Worm (Caenorhabditis elegans) whole organism, L3 larva: ENCODE results near the gene R13H4.7.
A peak's percentile ranks its signal among the peaks of the same experiment; 100 is the strongest.

Source experiments
- R02D3.7 ChIP-seq: fragments of 150-350 bp; optimal IDR thresholded peaks from 2 replicates; lab custom pipeline; 2014; ENCODE audit warnings: missing biosample characterization, missing genetic modification characterization
- ZK546.5 ChIP-seq: sonication (generic microtip); optimal IDR thresholded peaks from 2 replicates; lab custom pipeline; 2017; ENCODE audit warnings: missing biosample characterization, missing genetic modification characterization
- aly-2 ChIP-seq: fragments of 150-350 bp; optimal IDR thresholded peaks from 2 replicates; lab custom pipeline; 2014; ENCODE audit warnings: missing biosample characterization, missing genetic modification characterization
- ama-1 ChIP-seq: fragments of 150-350 bp; optimal IDR thresholded peaks from 2 replicates; lab custom pipeline; 2018
- ceh-16 ChIP-seq: sonication (generic microtip); optimal IDR thresholded peaks from 2 replicates; lab custom pipeline; 2017; ENCODE audit warnings: missing biosample characterization, missing genetic modification characterization
- ceh-28 ChIP-seq: fragments of 150-350 bp; optimal IDR thresholded peaks from 2 replicates; lab custom pipeline; 2014; ENCODE audit warnings: missing biosample characterization, missing genetic modification reagents, missing genetic modification characterization
- ceh-82 ChIP-seq: fragments of 150-350 bp; optimal IDR thresholded peaks from 2 replicates; lab custom pipeline; 2014; ENCODE audit warnings: missing biosample characterization, missing genetic modification characterization
- ceh-9 ChIP-seq: sonication (generic microtip); optimal IDR thresholded peaks from 2 replicates; lab custom pipeline; 2018; ENCODE audit warnings: missing biosample characterization, missing genetic modification characterization
- daf-12 ChIP-seq: fragments of 150-350 bp; optimal IDR thresholded peaks from 2 replicates; lab custom pipeline; 2014; ENCODE audit warnings: missing biosample characterization, missing genetic modification reagents, missing genetic modification characterization
- egl-27 ChIP-seq: sonication (generic microtip); optimal IDR thresholded peaks from 4 replicates; lab custom pipeline; 2017; ENCODE audit warnings: missing biosample characterization, missing genetic modification reagents, missing genetic modification characterization
- egl-5 ChIP-seq: fragments of 150-350 bp; optimal IDR thresholded peaks from 2 replicates; lab custom pipeline; 2017; ENCODE audit warnings: missing biosample characterization, missing genetic modification reagents, missing genetic modification characterization, inconsistent platforms
- elt-1 ChIP-seq: fragments of 150-350 bp; optimal IDR thresholded peaks from 2 replicates; lab custom pipeline; 2014; ENCODE audit warnings: missing biosample characterization, missing genetic modification characterization
- elt-2 ChIP-seq: sonication (generic microtip); optimal IDR thresholded peaks from 2 replicates; lab custom pipeline; 2016; ENCODE audit warnings: missing genetic modification reagents, mild to moderate bottlenecking, missing genetic modification characterization, missing compliant biosample characterization
- elt-3 ChIP-seq, 3 experiments: fragments of 150-350 bp in 1 of 3; sonication (generic microtip) in 2 of 3; optimal IDR thresholded peaks; 2 replicates in 2 of 3; 4 replicates in 1 of 3; lab custom pipeline; 2014 to 2017; ENCODE audit warnings: missing biosample characterization in 3 of 3, missing genetic modification characterization in 3 of 3
- eor-1 ChIP-seq, 2 experiments: fragments of 150-350 bp; optimal IDR thresholded peaks; 2 replicates each; lab custom pipeline; 2014 to 2018; ENCODE audit warnings: missing biosample characterization in 2 of 2, missing genetic modification characterization in 2 of 2
- fkh-10 ChIP-seq: sonication (generic microtip); optimal IDR thresholded peaks from 2 replicates; lab custom pipeline; 2017; ENCODE audit warnings: missing biosample characterization, missing genetic modification reagents, missing genetic modification characterization
- fkh-2 ChIP-seq: fragments of 150-350 bp; optimal IDR thresholded peaks from 2 replicates; lab custom pipeline; 2014; ENCODE audit warnings: missing biosample characterization, missing genetic modification reagents, missing genetic modification characterization
- fos-1 ChIP-seq: fragments of 150-350 bp; optimal IDR thresholded peaks from 2 replicates; lab custom pipeline; 2014; ENCODE audit warnings: missing biosample characterization, missing genetic modification characterization
- hmg-11 ChIP-seq: sonication (generic microtip); optimal IDR thresholded peaks from 2 replicates; lab custom pipeline; 2016; ENCODE audit warnings: missing genetic modification characterization, missing compliant biosample characterization
- jun-1 ChIP-seq: fragments of 150-350 bp; optimal IDR thresholded peaks from 2 replicates; lab custom pipeline; 2014; ENCODE audit warnings: missing biosample characterization, missing genetic modification reagents, missing genetic modification characterization
- lin-15B ChIP-seq: fragments of 150-350 bp; optimal IDR thresholded peaks from 2 replicates; lab custom pipeline; 2014; ENCODE audit warnings: missing biosample characterization, missing genetic modification characterization
- lin-39 ChIP-seq: fragments of 150-350 bp; optimal IDR thresholded peaks from 2 replicates; lab custom pipeline; 2018; ENCODE audit warnings: missing biosample characterization, missing genetic modification reagents, missing genetic modification characterization
- lsy-12 ChIP-seq: sonication (generic microtip); optimal IDR thresholded peaks from 2 replicates; lab custom pipeline; 2016; ENCODE audit warnings: mild to moderate bottlenecking, missing genetic modification characterization, missing compliant biosample characterization
- mdl-1 ChIP-seq: fragments of 150-350 bp; optimal IDR thresholded peaks from 2 replicates; lab custom pipeline; 2014; ENCODE audit warnings: missing biosample characterization, missing genetic modification characterization
- mml-1 ChIP-seq: fragments of 150-350 bp; sonication (generic microtip); optimal IDR thresholded peaks from 3 replicates; lab custom pipeline; 2014; ENCODE audit warnings: missing biosample characterization, missing genetic modification characterization
- nfya-1 ChIP-seq: sonication (generic microtip); optimal IDR thresholded peaks from 2 replicates; lab custom pipeline; 2017; ENCODE audit warnings: missing genetic modification characterization, mild to moderate bottlenecking, missing compliant biosample characterization, antibody characterized with exemption, moderate library complexity; ENCODE audit not compliant: insufficient read depth
- nhr-11 ChIP-seq: fragments of 150-350 bp; optimal IDR thresholded peaks from 2 replicates; lab custom pipeline; 2014; ENCODE audit warnings: missing biosample characterization, missing genetic modification characterization
- nhr-12 ChIP-seq: fragments of 150-350 bp; optimal IDR thresholded peaks from 2 replicates; lab custom pipeline; 2014; ENCODE audit warnings: missing biosample characterization, missing genetic modification characterization
- nhr-23 ChIP-seq: fragments of 150-350 bp; optimal IDR thresholded peaks from 2 replicates; lab custom pipeline; 2014; ENCODE audit warnings: missing biosample characterization, missing genetic modification reagents, missing genetic modification characterization
- nhr-237 ChIP-seq: fragments of 150-350 bp; optimal IDR thresholded peaks from 2 replicates; lab custom pipeline; 2014; ENCODE audit warnings: missing biosample characterization, missing genetic modification characterization
- nhr-25 ChIP-seq: sonication (generic microtip); optimal IDR thresholded peaks from 2 replicates; lab custom pipeline; 2017; ENCODE audit warnings: missing biosample characterization, missing genetic modification characterization
- nhr-28 ChIP-seq: fragments of 150-350 bp; optimal IDR thresholded peaks from 2 replicates; lab custom pipeline; 2014; ENCODE audit warnings: missing biosample characterization, missing genetic modification characterization
- nhr-43 ChIP-seq: sonication (generic microtip); optimal IDR thresholded peaks from 2 replicates; lab custom pipeline; 2016; ENCODE audit warnings: mild to moderate bottlenecking, missing genetic modification characterization, missing compliant biosample characterization; ENCODE audit not compliant: poor library complexity, severe bottlenecking
- nhr-67 ChIP-seq: fragments of 150-350 bp; optimal IDR thresholded peaks from 2 replicates; lab custom pipeline; 2014; ENCODE audit warnings: missing biosample characterization, missing genetic modification characterization
- nhr-76 ChIP-seq: fragments of 150-350 bp; sonication (generic microtip); optimal IDR thresholded peaks from 5 replicates; lab custom pipeline; 2014; ENCODE audit warnings: missing biosample characterization, missing genetic modification characterization
- nhr-77 ChIP-seq: fragments of 150-350 bp; optimal IDR thresholded peaks from 2 replicates; lab custom pipeline; 2014; ENCODE audit warnings: missing biosample characterization, missing genetic modification characterization
- pha-4 ChIP-seq: fragments of 150-350 bp; optimal IDR thresholded peaks from 2 replicates; lab custom pipeline; 2014; ENCODE audit warnings: missing biosample characterization, missing genetic modification reagents, missing genetic modification characterization
- pqm-1 ChIP-seq: fragments of 150-350 bp; optimal IDR thresholded peaks from 2 replicates; lab custom pipeline; 2017; ENCODE audit warnings: missing biosample characterization, missing genetic modification characterization, inconsistent platforms
- sea-2 ChIP-seq: fragments of 150-350 bp; sonication (generic microtip); optimal IDR thresholded peaks from 4 replicates; lab custom pipeline; 2014; ENCODE audit warnings: missing biosample characterization, missing genetic modification reagents, missing genetic modification characterization
- skn-1 ChIP-seq: fragments of 150-350 bp; optimal IDR thresholded peaks from 2 replicates; lab custom pipeline; 2014; ENCODE audit warnings: missing biosample characterization, missing genetic modification characterization
- snpc-4 ChIP-seq: fragments of 150-350 bp; optimal IDR thresholded peaks from 2 replicates; lab custom pipeline; 2014; ENCODE audit warnings: missing biosample characterization, missing genetic modification characterization
- tbx-2 ChIP-seq: sonication (generic microtip); optimal IDR thresholded peaks from 2 replicates; lab custom pipeline; 2016; ENCODE audit warnings: mild to moderate bottlenecking, missing genetic modification characterization, missing compliant biosample characterization
- unc-39 ChIP-seq: sonication (generic microtip); optimal IDR thresholded peaks from 4 replicates; lab custom pipeline; 2017; ENCODE audit warnings: missing biosample characterization, missing genetic modification characterization
- unc-62 ChIP-seq: fragments of 150-350 bp; sonication (generic microtip); optimal IDR thresholded peaks from 4 replicates; lab custom pipeline; 2014; ENCODE audit warnings: missing biosample characterization, missing genetic modification reagents, missing genetic modification characterization
- zag-1 ChIP-seq: fragments of 150-350 bp; optimal IDR thresholded peaks from 2 replicates; lab custom pipeline; 2014; ENCODE audit warnings: missing biosample characterization, missing genetic modification characterization
- ztf-11 ChIP-seq: fragments of 150-350 bp; optimal IDR thresholded peaks from 2 replicates; lab custom pipeline; 2014; ENCODE audit warnings: missing biosample characterization, missing genetic modification characterization
- ztf-4 ChIP-seq: fragments of 150-350 bp; optimal IDR thresholded peaks from 2 replicates; lab custom pipeline; 2014; ENCODE audit warnings: missing biosample characterization, missing genetic modification characterization

Gene R13H4.7

ce11 chrV:11825662-11826061, 42.4 kb downstream of the R13H4.7 start, which contains the start of gene D2023.4:
D2023.4 (minus strand) TSS chrV:11825762.
- TF ChIP-seq ZK546.5 (tag; lab: Kevin White, UChicago) (no peak), nhr-25 (tag; lab: Kevin White, UChicago) (no peak), tbx-2 (tag; lab: Kevin White, UChicago) (no peak), nhr-12 (tag; lab: Kevin White, UChicago) (no peak), elt-1 (tag; lab: Kevin White, UChicago) (no peak), skn-1 (no peak), elt-2 (tag; lab: Kevin White, UChicago) (peak; percentile 51)
- TF ChIP-seq, all 47 proteins: peak for 1

- TF ChIP-seq ceh-82 (tag; lab: Kevin White, UChicago), result no peak
- no peak for TF ChIP-seq egl-27 (tag; lab: Kevin White, UChicago)
- TF ChIP-seq sea-2, result no peak
- TF ChIP-seq mml-1 (tag; lab: Kevin White, UChicago), result peak; percentile 9
- peak; percentile 54 for TF ChIP-seq unc-62 (GFP tag; lab: Kevin White, UChicago)
- peak; percentile 75 for TF ChIP-seq nhr-43
- no peak for TF ChIP-seq fkh-2
- peak; percentile 97 for TF ChIP-seq pqm-1 (tag; lab: Kevin White, UChicago)
- no peak for TF ChIP-seq aly-2 (tag; lab: Kevin White, UChicago)
- peak in 1 of 2 experiments; percentile 9 for TF ChIP-seq eor-1 (tag; optimal IDR thresholded peaks at IDR 0.05; lab: Kevin White, UChicago)
- no peak for TF ChIP-seq ZK546.5 (tag; lab: Kevin White, UChicago)
- no peak for TF ChIP-seq skn-1
- peak; percentile 83 for TF ChIP-seq ama-1 (lab: Kevin White, UChicago)
- TF ChIP-seq lin-15B (tag; lab: Kevin White, UChicago), result peak; percentile 40
- TF ChIP-seq fos-1 (tag; lab: Kevin White, UChicago), result no peak
- peak; percentile 77 for TF ChIP-seq lin-39 (tag; lab: Kevin White, UChicago)
- no peak for TF ChIP-seq egl-5
- TF ChIP-seq ceh-16, result no peak
- TF ChIP-seq lsy-12 (tag; lab: Kevin White, UChicago), result peak; percentile 65
- TF ChIP-seq mdl-1 (tag; lab: Kevin White, UChicago), result no peak
- no peak for TF ChIP-seq nhr-12 (tag; lab: Kevin White, UChicago)
- TF ChIP-seq ceh-28 (tag; lab: Kevin White, UChicago), result no peak
- peak; percentile 75 for TF ChIP-seq nhr-23 (tag; lab: Kevin White, UChicago)
- TF ChIP-seq nhr-237, result no peak
- TF ChIP-seq nfya-1, result peak; percentile 85
- TF ChIP-seq nhr-25 (tag; lab: Kevin White, UChicago), result peak; percentile 78
- TF ChIP-seq nhr-11 (tag; lab: Kevin White, UChicago), result peak; percentile 67
- TF ChIP-seq zag-1 (tag; lab: Kevin White, UChicago), result no peak
- TF ChIP-seq nhr-28 (tag; lab: Kevin White, UChicago), result no peak
- peak; percentile 84 for TF ChIP-seq pha-4 (tag; lab: Kevin White, UChicago)
- TF ChIP-seq nhr-76 (tag; lab: Kevin White, UChicago), result no peak
- no peak for TF ChIP-seq ceh-9
- TF ChIP-seq elt-1 (tag; lab: Kevin White, UChicago), result peak; percentile 87
- no peak for TF ChIP-seq unc-39 (tag; lab: Kevin White, UChicago)
- TF ChIP-seq R02D3.7 (tag; lab: Kevin White, UChicago), result peak; percentile 25
- peak; percentile 12 for TF ChIP-seq snpc-4 (tag; lab: Kevin White, UChicago)
- no peak for TF ChIP-seq daf-12 (tag; lab: Kevin White, UChicago)
- peak; percentile 69 for TF ChIP-seq jun-1
- TF ChIP-seq hmg-11 (tag; lab: Kevin White, UChicago), result no peak
- TF ChIP-seq nhr-67 (tag; lab: Kevin White, UChicago), result no peak
- TF ChIP-seq elt-3 (tag; optimal IDR thresholded peaks at IDR 0.05; lab: Kevin White, UChicago), result peak in 1 of 3 experiments; percentile 19
- TF ChIP-seq nhr-77, result no peak
- TF ChIP-seq tbx-2 (tag; lab: Kevin White, UChicago), result no peak
- peak; percentile 17 for TF ChIP-seq ztf-4
- no peak for TF ChIP-seq ztf-11 (tag; lab: Kevin White, UChicago)
- TF ChIP-seq fkh-10 (GFP tag; lab: Kevin White, UChicago), result no peak
- TF ChIP-seq elt-2 (tag; lab: Kevin White, UChicago), result peak; percentile 94
- TF ChIP-seq, all 47 proteins: peak for 21
Observed at ce11 chrV:11823978-11824377, 44.1 kb downstream of the R13H4.7 start.
